Worm (Caenorhabditis elegans): ENCODE measurements around the gene cdkr-3.
"Not testable (repeated sequence)": the region's sequence is repeated elsewhere in the genome, so short reads cannot be mapped to it uniquely, and the experiment has no call there.

Gene cdkr-3

ce11 chrV:20303288-20303687 lies 33.4 kb downstream of the cdkr-3 start, which contains the start of gene ZC15.3:
ZC15.3 (plus strand) TSS chrV:20303588.
- not testable (repeated sequence) for TF ChIP-seq snpc-1.1 (tag; optimal IDR thresholded peaks at IDR 0.05; ENCODE audit: insufficient read depth); zfh-2 (GFP tag; conservative IDR thresholded peaks at IDR 0.05); hlh-26 (GFP tag; conservative IDR thresholded peaks at IDR 0.05)

- TF ChIP-seq let-607 (tag; optimal IDR thresholded peaks at IDR 0.05) (no peak), nfya-1 (tag; optimal IDR thresholded peaks at IDR 0.05; ENCODE audit: borderline replicate concordance, insufficient read depth) (no peak), tlf-1 (GFP tag; optimal IDR thresholded peaks at IDR 0.05) (no peak), T07F8.4 (tag; optimal IDR thresholded peaks at IDR 0.05) (no peak), attf-5 (GFP tag; optimal IDR thresholded peaks at IDR 0.05) (no peak), zfh-2 (GFP tag; conservative IDR thresholded peaks at IDR 0.05) (no peak), die-1 (tag; optimal IDR thresholded peaks at IDR 0.05) (no peak), C17E4.6 (GFP tag; IDR thresholded peaks at IDR 0.05) (no peak)
Observed at ce11 chrV:20305803-20306202, 35.9 kb downstream of the cdkr-3 start, which contains the start of gene ZC15.1. ZC15.1 (plus strand) TSS chrV:20306103.

ce11 chrV:20310575-20310974 lies 40.7 kb downstream of the cdkr-3 start, which contains the start of gene ZC15.10:
ZC15.10 (plus strand) TSS chrV:20310736.
- TF ChIP-seq nfya-1 (tag; optimal IDR thresholded peaks at IDR 0.05; ENCODE audit: borderline replicate concordance, insufficient read depth) (no peak), nhr-120 (GFP tag; IDR thresholded peaks at IDR 0.05) (no peak), ztf-26 (tag; optimal IDR thresholded peaks at IDR 0.05) (no peak), lsy-27 (tag; optimal IDR thresholded peaks at IDR 0.05; ENCODE audit: borderline replicate concordance, insufficient read depth) (no peak)

ce11 chrV:20311519-20311918 lies 41.6 kb downstream of the cdkr-3 start, which contains the start of gene clec-262:
clec-262 (plus strand) TSS chrV:20311819.
- TF ChIP-seq egl-44 (GFP tag; IDR thresholded peaks at IDR 0.05) (no peak), ama-1 (optimal IDR thresholded peaks at IDR 0.05) (no peak), ama-1 (GFP tag; optimal IDR thresholded peaks at IDR 0.05) (no peak), bed-1 (GFP tag; IDR thresholded peaks at IDR 0.05) (no peak), athp-1 (tag; optimal IDR thresholded peaks at IDR 0.05) (no peak), ztf-25 (GFP tag; IDR thresholded peaks at IDR 0.05) (no peak), ztf-3 (GFP tag; optimal IDR thresholded peaks at IDR 0.05) (no peak), hmg-20 (GFP tag; IDR thresholded peaks at IDR 0.05) (no peak)

ce11 chrV:20317442-20317841 lies 47.5 kb downstream of the cdkr-3 start, which contains the start of gene Y113G7C.1:
Y113G7C.1 (plus strand) TSS chrV:20317742.
- no peak for TF ChIP-seq F52B5.7 (tag; optimal IDR thresholded peaks at IDR 0.05)
- TF ChIP-seq let-526 (GFP tag; IDR thresholded peaks at IDR 0.05), result no peak

Measured in whole organism, young adult.